Worm (Caenorhabditis elegans) whole organism, late embryonic: ENCODE results near the gene F07C3.16.

Experiments
- gmeb-2 ChIP-seq: sonication (generic microtip); optimal IDR thresholded peaks from 2 replicates; lab custom pipeline; 2016; ENCODE audit warnings: missing genetic modification characterization, inconsistent platforms, missing compliant biosample characterization
- nhr-11 ChIP-seq: fragments of 150-350 bp; optimal IDR thresholded peaks from 2 replicates; lab custom pipeline; 2014; ENCODE audit warnings: missing biosample characterization, missing genetic modification characterization
- nhr-232 ChIP-seq: sonication (generic microtip); optimal IDR thresholded peaks from 2 replicates; lab custom pipeline; 2016; ENCODE audit warnings: missing genetic modification characterization, missing compliant biosample characterization
- odd-2 ChIP-seq: sonication (generic microtip); optimal IDR thresholded peaks from 2 replicates; lab custom pipeline; 2017; ENCODE audit warnings: antibody characterized with exemption, mild to moderate bottlenecking, missing genetic modification characterization, missing compliant biosample characterization
- pha-2 ChIP-seq: sonication (generic microtip); optimal IDR thresholded peaks from 2 replicates; lab custom pipeline; 2017; ENCODE audit warnings: mild to moderate bottlenecking, missing genetic modification characterization, missing compliant biosample characterization
- tbx-7 ChIP-seq: sonication (generic microtip); optimal IDR thresholded peaks from 2 replicates; lab custom pipeline; 2016; ENCODE audit warnings: missing genotype, missing genetic modification characterization, missing compliant biosample characterization
- unc-42 ChIP-seq: sonication (generic microtip); optimal IDR thresholded peaks from 2 replicates; lab custom pipeline; 2016; ENCODE audit warnings: missing genotype, missing genetic modification characterization, missing compliant biosample characterization
- unc-86 ChIP-seq: sonication (generic microtip); optimal IDR thresholded peaks from 2 replicates; lab custom pipeline; 2016; ENCODE audit warnings: missing genetic modification characterization, missing compliant biosample characterization

- TF ChIP-seq unc-86 (tag; lab: Kevin White, UChicago), result no peak
- no peak for TF ChIP-seq gmeb-2 (tag; lab: Kevin White, UChicago)
- peak; percentile 10 for TF ChIP-seq nhr-232 (tag; lab: Kevin White, UChicago)
- TF ChIP-seq pha-2 (tag; lab: Kevin White, UChicago), result no peak
- TF ChIP-seq tbx-7, result no peak
- no peak for TF ChIP-seq nhr-11 (tag; lab: Kevin White, UChicago)
- TF ChIP-seq unc-42 (tag; lab: Kevin White, UChicago), result peak; percentile 30
- TF ChIP-seq odd-2 (tag; lab: Kevin White, UChicago), result no peak
Measured at ce11 chrV:9293359-9293758, 36.0 kb upstream of the F07C3.16 start.
